Fruit fly (Drosophila melanogaster): Measurements from ENCODE around the gene Top1.

- TF ChIP-seq usp (GFP tag; optimal IDR thresholded peaks at IDR 0.05) (no peak), Vsx2 (GFP tag; optimal IDR thresholded peaks at IDR 0.05; ENCODE audit: partially characterized antibody) (no peak), foxo (GFP tag; optimal IDR thresholded peaks at IDR 0.05) (peak in 1 of 2 experiments; percentile 11), lola (GFP tag; optimal IDR thresholded peaks at IDR 0.05) (no peak), Hr83 (GFP tag; optimal IDR thresholded peaks at IDR 0.05; ENCODE audit: poor library complexity, severe bottlenecking) (no peak)
These were observed 25.4 kb downstream of the Top1 start, which contains the start of the genes CG12608 and Prp5 for dm6 chrX:15344473-15345331.

Data from whole organism, wandering third instar larva.